7 worm cellular contexts compared by ENCODE assay signal in genomic region chrV:12288577-12288976, ce11.
TF ChIP-seq lines count a peak whose summit lies in the region.

TSS of gene rskd-1 (minus strand) at chrV:12288615.

TF ChIP-seq in whole organism, L1 larva, 84 proteins besides CTCF, POLR2A, EP300 and RAD21 (continues in another document):
- TF ChIP-seq efl-1 (optimal IDR thresholded peaks at IDR 0.05; lab: Kevin White, UChicago): peak in 1 of 2 experiments; percentile 31
- TF ChIP-seq efl-1 (GFP tag; optimal IDR thresholded peaks at IDR 0.05 in 1 of 2; lab: Kevin White, UChicago): peak; percentile 24 to 76
- no peak for TF ChIP-seq efl-3 (GFP tag; optimal IDR thresholded peaks at IDR 0.05; lab: Kevin White, UChicago)
- peak in 1 of 2 experiments; percentile 14 for TF ChIP-seq lin-35 (GFP tag; optimal IDR thresholded peaks at IDR 0.05; lab: Kevin White, UChicago)
- peak; percentile 39 for TF ChIP-seq C16A3.4 (tag; optimal IDR thresholded peaks at IDR 0.05; lab: Kevin White, UChicago)
- peak; percentile 47 for TF ChIP-seq mep-1 (tag; optimal IDR thresholded peaks at IDR 0.05; lab: Kevin White, UChicago)
- TF ChIP-seq skn-1 (tag; optimal IDR thresholded peaks at IDR 0.05; lab: Kevin White, UChicago): peak; percentile 6
- peak; percentile 6 for TF ChIP-seq nhr-71 (tag; optimal IDR thresholded peaks at IDR 0.05; lab: Kevin White, UChicago)
- TF ChIP-seq lsy-2 (tag; optimal IDR thresholded peaks at IDR 0.05; lab: Kevin White, UChicago): peak in 1 of 2 experiments; percentile 35
- TF ChIP-seq nhr-20 (tag; optimal IDR thresholded peaks at IDR 0.05; lab: Kevin White, UChicago): no peak
- TF ChIP-seq F16B12.6 (tag; optimal IDR thresholded peaks at IDR 0.05; lab: Kevin White, UChicago): no peak
- peak in 2 of 3 experiments; percentile 13 to 28 for TF ChIP-seq dpl-1 (GFP tag; optimal IDR thresholded peaks at IDR 0.05; lab: Kevin White, UChicago)

TF ChIP-seq in whole organism, L2 larva, 48 proteins besides CTCF, POLR2A, EP300 and RAD21 (continues in another document):
- TF ChIP-seq ztf-4 (tag; optimal IDR thresholded peaks at IDR 0.05; lab: Kevin White, UChicago): no peak
- TF ChIP-seq elt-1 (tag; optimal IDR thresholded peaks at IDR 0.05; lab: Kevin White, UChicago): no peak
- no peak for TF ChIP-seq gmeb-1 (tag; optimal IDR thresholded peaks at IDR 0.05; lab: Kevin White, UChicago)
- TF ChIP-seq fos-1 (tag; optimal IDR thresholded peaks at IDR 0.05; lab: Kevin White, UChicago): peak; percentile 2
- TF ChIP-seq nhr-77 (tag; optimal IDR thresholded peaks at IDR 0.05; lab: Kevin White, UChicago): no peak
- TF ChIP-seq ztf-11 (tag; optimal IDR thresholded peaks at IDR 0.05; lab: Kevin White, UChicago): no peak
- no peak for TF ChIP-seq lin-11 (tag; optimal IDR thresholded peaks at IDR 0.05; lab: Kevin White, UChicago)
- TF ChIP-seq mbf-1 (tag; optimal IDR thresholded peaks at IDR 0.05; lab: Kevin White, UChicago): no peak
- no peak for TF ChIP-seq ceh-82 (tag; optimal IDR thresholded peaks at IDR 0.05; lab: Kevin White, UChicago)
- no peak for TF ChIP-seq lin-39 (tag; optimal IDR thresholded peaks at IDR 0.05; lab: Kevin White, UChicago)
- TF ChIP-seq nhr-12 (tag; optimal IDR thresholded peaks at IDR 0.05; lab: Kevin White, UChicago): no peak
- no peak for TF ChIP-seq nhr-10 (tag; optimal IDR thresholded peaks at IDR 0.05; lab: Kevin White, UChicago)
- no peak for TF ChIP-seq unc-55 (GFP tag; optimal IDR thresholded peaks at IDR 0.05; lab: Kevin White, UChicago)
- no peak for TF ChIP-seq peb-1 (tag; optimal IDR thresholded peaks at IDR 0.05; lab: Kevin White, UChicago)

TF ChIP-seq in whole organism, L3 larva, 47 proteins besides CTCF, POLR2A, EP300 and RAD21:
- TF ChIP-seq elt-2 (tag; optimal IDR thresholded peaks at IDR 0.05; lab: Kevin White, UChicago): peak; percentile 0
- TF ChIP-seq zag-1 (tag; optimal IDR thresholded peaks at IDR 0.05; lab: Kevin White, UChicago): no peak
- peak; percentile 95 for TF ChIP-seq pha-4 (tag; optimal IDR thresholded peaks at IDR 0.05; lab: Kevin White, UChicago)
- TF ChIP-seq nhr-76 (tag; optimal IDR thresholded peaks at IDR 0.05; lab: Kevin White, UChicago): no peak
- no peak for TF ChIP-seq snpc-4 (tag; optimal IDR thresholded peaks at IDR 0.05; lab: Kevin White, UChicago)

TF ChIP-seq in whole organism, L4 larva, 104 proteins besides CTCF, POLR2A, EP300 and RAD21 (continues in another document):
- TF ChIP-seq ceh-20 (GFP tag; IDR thresholded peaks at IDR 0.05; lab: Robert Waterston, UW) (no peak), F10B5.3 (tag; optimal IDR thresholded peaks at IDR 0.05; lab: Kevin White, UChicago) (no peak), dpl-1 (GFP tag; optimal IDR thresholded peaks at IDR 0.05; lab: Kevin White, UChicago) (peak; percentile 1), Y75B8A.6 (GFP tag; IDR thresholded peaks at IDR 0.05; lab: Robert Waterston, UW) (no peak), nhr-6 (tag; optimal IDR thresholded peaks at IDR 0.05; lab: Kevin White, UChicago) (peak; percentile 76), lsy-2 (tag; optimal IDR thresholded peaks at IDR 0.05; lab: Kevin White, UChicago) (peak in 1 of 2 experiments; percentile 40), daf-16 (GFP tag; optimal IDR thresholded peaks at IDR 0.05; lab: Kevin White, UChicago) (peak in 1 of 2 experiments; percentile 10), daf-16 (tag; optimal IDR thresholded peaks at IDR 0.05; lab: Kevin White, UChicago) (peak; percentile 73), T20F7.1 (GFP tag; optimal IDR thresholded peaks at IDR 0.05; lab: Kevin White, UChicago) (peak; percentile 40), pha-4 (GFP tag; IDR thresholded peaks at IDR 0.05; lab: Robert Waterston, UW) (no peak), pha-4 (tag; optimal IDR thresholded peaks at IDR 0.05; lab: Kevin White, UChicago) (peak; percentile 78), F49E8.2 (tag; optimal IDR thresholded peaks at IDR 0.05; lab: Kevin White, UChicago; ENCODE audit: borderline replicate concordance) (no peak), mep-1 (tag; optimal IDR thresholded peaks at IDR 0.05; lab: Kevin White, UChicago) (peak; percentile 32), lin-38 (GFP tag; IDR thresholded peaks at IDR 0.05; lab: Robert Waterston, UW) (peak; percentile 9; the same call in 1 of the 2 replicates), zfp-2 (tag; optimal IDR thresholded peaks at IDR 0.05; lab: Kevin White, UChicago) (no peak), egl-27 (tag; optimal IDR thresholded peaks at IDR 0.05; lab: Kevin White, UChicago) (no peak)

TF ChIP-seq in whole organism, late embryonic, 69 proteins besides CTCF, POLR2A, EP300 and RAD21:
- TF ChIP-seq pat-9 (tag; optimal IDR thresholded peaks at IDR 0.05; lab: Kevin White, UChicago) (no peak), unc-55 (GFP tag; optimal IDR thresholded peaks at IDR 0.05; lab: Kevin White, UChicago) (peak; percentile 51), ets-4 (tag; optimal IDR thresholded peaks at IDR 0.05; lab: Kevin White, UChicago) (no peak)

TF ChIP-seq in whole organism, mixed stage, embryonic, 35 proteins besides CTCF, POLR2A, EP300 and RAD21:
- TF ChIP-seq ces-1 (GFP tag; optimal IDR thresholded peaks at IDR 0.05; lab: Kevin White, UChicago) (no peak), pha-4 (tag; optimal IDR thresholded peaks at IDR 0.05; lab: Kevin White, UChicago) (peak; percentile 45)

TF ChIP-seq in whole organism, young adult, 124 proteins besides CTCF, POLR2A, EP300 and RAD21:
- peak; percentile 41; the same call in 1 of the 2 replicates for TF ChIP-seq hmg-1.2 (GFP tag; IDR thresholded peaks at IDR 0.05; lab: Robert Waterston, UW)
- no peak for TF ChIP-seq attf-5 (GFP tag; optimal IDR thresholded peaks at IDR 0.05; lab: Kevin White, UChicago)
- TF ChIP-seq cebp-1 (GFP tag; IDR thresholded peaks at IDR 0.05; lab: Robert Waterston, UW): peak; percentile 67; the same call in 1 of the 2 replicates
- peak; percentile 74 for TF ChIP-seq cebp-1 (tag; optimal IDR thresholded peaks at IDR 0.05; lab: Kevin White, UChicago)
- TF ChIP-seq F49E8.2 (tag; optimal IDR thresholded peaks at IDR 0.05; lab: Kevin White, UChicago; ENCODE audit: insufficient read depth): no peak
- peak; percentile 4 for TF ChIP-seq ztf-18 (tag; optimal IDR thresholded peaks at IDR 0.05; lab: Kevin White, UChicago)
- peak; percentile 35 for TF ChIP-seq snpc-3.4 (tag; optimal IDR thresholded peaks at IDR 0.05; lab: Kevin White, UChicago)
- TF ChIP-seq chd-7 (tag; optimal IDR thresholded peaks at IDR 0.05; lab: Kevin White, UChicago): no peak
- no peak for TF ChIP-seq sptf-2 (GFP tag; optimal IDR thresholded peaks at IDR 0.05; lab: Kevin White, UChicago)
- no peak for TF ChIP-seq rec-8 (tag; optimal IDR thresholded peaks at IDR 0.05; lab: Kevin White, UChicago)
